Worm (Caenorhabditis elegans): ENCODE data around the gene unc-60.

DNA sequence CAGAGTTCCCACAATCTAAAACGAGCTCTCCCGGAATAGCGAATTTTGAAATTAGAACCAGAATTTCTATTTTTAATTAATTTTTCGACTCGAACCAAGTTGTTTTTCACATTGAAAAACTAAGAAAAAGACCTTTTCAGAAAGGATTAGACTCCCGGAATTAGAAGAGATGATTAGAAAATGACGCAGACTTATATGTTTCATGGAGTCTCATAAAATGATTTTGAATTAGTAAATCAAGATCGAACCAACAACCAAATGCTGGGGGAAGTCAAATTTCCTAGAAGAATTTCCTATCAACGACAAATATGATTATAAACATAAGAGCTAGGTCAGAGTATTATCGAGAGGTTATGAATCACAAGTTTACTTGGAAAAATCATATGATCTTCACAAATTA is 13.8 kb downstream of the unc-60 start:
- no peak for TF ChIP-seq flt-1 (GFP tag; IDR thresholded peaks at IDR 0.05)
- TF ChIP-seq cog-1 (tag; optimal IDR thresholded peaks at IDR 0.05): no peak
- no peak for TF ChIP-seq T22C8.4 (GFP tag; IDR thresholded peaks at IDR 0.05)
- TF ChIP-seq tab-1 (GFP tag; IDR thresholded peaks at IDR 0.05): no peak
- no peak for TF ChIP-seq ztf-29 (GFP tag; IDR thresholded peaks at IDR 0.05)
- no peak for TF ChIP-seq ref-1 (GFP tag; conservative IDR thresholded peaks at IDR 0.05)
